Worm (Caenorhabditis elegans) whole organism, midembryonic: ENCODE measurements around the gene col-73.
"Not testable (repeated sequence)": the region's sequence is repeated elsewhere in the genome, so short reads cannot be mapped to it uniquely, and the experiment has no call there.

Experiments used
- T22C8.4 ChIP-seq: fragments of 200-800 bp; sonication (Bioruptor generic); IDR thresholded peaks from 2 replicates; pipeline ENCODE4 v1.3.6; 2022; ENCODE audit warnings: missing genetic modification characterization, missing compliant biosample characterization
- cog-1 ChIP-seq: sonication (generic microtip); optimal IDR thresholded peaks from 2 replicates; lab custom pipeline; 2016; ENCODE audit warnings: missing genetic modification characterization, missing compliant biosample characterization
- flt-1 ChIP-seq: fragments of 200-800 bp; sonication (Bioruptor generic); IDR thresholded peaks from 2 replicates; pipeline ENCODE4 v1.3.6; 2022; ENCODE audit warnings: missing genetic modification characterization, missing compliant biosample characterization
- klf-2 ChIP-seq: fragments of 200-800 bp; sonication (Bioruptor generic); conservative IDR thresholded peaks from 2 replicates; pipeline ENCODE4 v1.3.6; 2022; ENCODE audit warnings: missing genetic modification reagents, missing genetic modification characterization, missing compliant biosample characterization
- med-1 ChIP-seq: sonication (generic microtip); optimal IDR thresholded peaks from 2 replicates; lab custom pipeline; 2017; ENCODE audit warnings: missing genetic modification characterization, mild to moderate bottlenecking, missing compliant biosample characterization, antibody characterized with exemption, missing genetic modification reagents; ENCODE audit not compliant: insufficient read depth
- ref-1 ChIP-seq: fragments of 200-800 bp; sonication (Bioruptor generic); conservative IDR thresholded peaks from 2 replicates; pipeline ENCODE4 v1.3.6; 2022; ENCODE audit warnings: missing genetic modification reagents, missing genetic modification characterization, missing compliant biosample characterization
- tab-1 ChIP-seq: fragments of 200-800 bp; sonication (Bioruptor generic); IDR thresholded peaks from 2 replicates; pipeline ENCODE4 v1.3.6; 2022; ENCODE audit warnings: missing genetic modification characterization, missing compliant biosample characterization
- ztf-23 ChIP-seq: fragments of 200-800 bp; sonication (Bioruptor generic); IDR thresholded peaks from 2 replicates; pipeline ENCODE4 v1.3.6; 2022; ENCODE audit warnings: missing genetic modification reagents, missing genetic modification characterization, missing compliant biosample characterization
- ztf-29 ChIP-seq: fragments of 200-800 bp; sonication (Bioruptor generic); IDR thresholded peaks from 2 replicates; pipeline ENCODE4 v1.3.6; 2022; ENCODE audit warnings: missing genetic modification reagents, missing genetic modification characterization, missing compliant biosample characterization

Gene col-73

ce11 chrII:4855489-4855888, 17.4 kb downstream of the col-73 start:
- TF ChIP-seq flt-1 (GFP tag; lab: Robert Waterston, UW): no peak
- TF ChIP-seq cog-1 (tag; lab: Kevin White, UChicago): no peak
- no peak for TF ChIP-seq tab-1 (GFP tag; lab: Robert Waterston, UW)

- no peak for TF ChIP-seq ref-1 (GFP tag; lab: Robert Waterston, UW)
- no peak for TF ChIP-seq flt-1 (GFP tag; lab: Robert Waterston, UW)
- no peak for TF ChIP-seq med-1 (GFP tag; lab: Kevin White, UChicago)
- no peak for TF ChIP-seq cog-1 (tag; lab: Kevin White, UChicago)
- TF ChIP-seq ztf-23 (GFP tag; lab: Robert Waterston, UW): no peak
- TF ChIP-seq ztf-29: no peak
- no peak for TF ChIP-seq tab-1 (GFP tag; lab: Robert Waterston, UW)
- no peak for TF ChIP-seq klf-2 (GFP tag; lab: Robert Waterston, UW)
- TF ChIP-seq T22C8.4: no peak
Measured at ce11 chrII:4854761-4855160, 18.2 kb downstream of the col-73 start.

ce11 chrII:4851594-4852106, 21.3 kb downstream of the col-73 start, which contains the start of gene dnj-9:
dnj-9 (plus strand) TSS chrII:4852056.
- TF ChIP-seq flt-1 (GFP tag; lab: Robert Waterston, UW): peak; percentile 65; the same call in 1 of the 2 replicates
- TF ChIP-seq klf-2 (GFP tag; lab: Robert Waterston, UW): no peak; the same call in 1 of the 2 replicates
- no peak for TF ChIP-seq ztf-29
- TF ChIP-seq med-1 (GFP tag; lab: Kevin White, UChicago): peak; percentile 59
- peak; percentile 79 for TF ChIP-seq ztf-23 (GFP tag; lab: Robert Waterston, UW)
- TF ChIP-seq T22C8.4: peak; percentile 53; the same call in 1 of the 2 replicates
- TF ChIP-seq tab-1 (GFP tag; lab: Robert Waterston, UW): peak; percentile 22; the same call in 1 of the 2 replicates
- no peak for TF ChIP-seq ref-1 (GFP tag; lab: Robert Waterston, UW)
- TF ChIP-seq cog-1 (tag; lab: Kevin White, UChicago): peak; percentile 54

ce11 chrII:4849885-4850284, 23.0 kb downstream of the col-73 start, which contains the start of gene T23B7.3:
T23B7.3 (plus strand) TSS chrII:4850185.
- no peak for TF ChIP-seq tab-1 (GFP tag; lab: Robert Waterston, UW)
- TF ChIP-seq flt-1 (GFP tag; lab: Robert Waterston, UW): no peak
- TF ChIP-seq ztf-29: no peak
- no peak for TF ChIP-seq med-1 (GFP tag; lab: Kevin White, UChicago)
- no peak for TF ChIP-seq ztf-23 (GFP tag; lab: Robert Waterston, UW)
- no peak for TF ChIP-seq cog-1 (tag; lab: Kevin White, UChicago)
- no peak for TF ChIP-seq klf-2 (GFP tag; lab: Robert Waterston, UW)
- TF ChIP-seq ref-1 (GFP tag; lab: Robert Waterston, UW): no peak
- TF ChIP-seq T22C8.4: no peak

ce11 chrII:4842143-4842658, 30.7 kb downstream of the col-73 start, which contains the start of the genes T23B7.2 and nspd-4:
T23B7.2 (minus strand) TSS chrII:4842243.
nspd-4 (plus strand) TSS chrII:4842608.
- not testable (repeated sequence) for TF ChIP-seq cog-1 (tag; lab: Kevin White, UChicago); tab-1 (GFP tag; lab: Robert Waterston, UW); med-1 (GFP tag; lab: Kevin White, UChicago)

ce11 chrII:4837659-4838058, 35.3 kb downstream of the col-73 start, which contains the start of gene C33F10.12:
C33F10.12 (minus strand) TSS chrII:4837759.
- TF ChIP-seq ztf-29 (no peak), ztf-23 (GFP tag; lab: Robert Waterston, UW) (no peak)

ce11 chrII:4834761-4835160, 38.2 kb downstream of the col-73 start, which contains the start of the genes C33F10.11 and C33F10.1:
C33F10.11 (minus strand) TSS chrII:4834861.
C33F10.1 (plus strand) TSS chrII:4835023.
- TF ChIP-seq T22C8.4 (no peak), tab-1 (GFP tag; lab: Robert Waterston, UW) (no peak), klf-2 (GFP tag; lab: Robert Waterston, UW) (no peak), med-1 (GFP tag; lab: Kevin White, UChicago) (no peak), ztf-23 (GFP tag; lab: Robert Waterston, UW) (no peak), ztf-29 (no peak), ref-1 (GFP tag; lab: Robert Waterston, UW) (no peak), cog-1 (tag; lab: Kevin White, UChicago) (no peak), flt-1 (GFP tag; lab: Robert Waterston, UW) (no peak)

ce11 chrII:4827734-4828609, 45.0 kb downstream of the col-73 start, which contains the start of the genes fbxb-88 and tbck-1:
fbxb-88 (minus strand) TSS chrII:4827884.
tbck-1 (plus strand) TSS chrII:4828559.
- TF ChIP-seq flt-1 (GFP tag; lab: Robert Waterston, UW): no peak
- no peak for TF ChIP-seq ztf-23 (GFP tag; lab: Robert Waterston, UW)
- TF ChIP-seq klf-2 (GFP tag; lab: Robert Waterston, UW): no peak
- no peak for TF ChIP-seq ref-1 (GFP tag; lab: Robert Waterston, UW)
- no peak for TF ChIP-seq ztf-29
- no peak for TF ChIP-seq cog-1 (tag; lab: Kevin White, UChicago)
- no peak for TF ChIP-seq T22C8.4
- no peak for TF ChIP-seq tab-1 (GFP tag; lab: Robert Waterston, UW)
- no peak for TF ChIP-seq med-1 (GFP tag; lab: Kevin White, UChicago)

ce11 chrII:4825133-4825532, 47.8 kb downstream of the col-73 start, which contains the start of the genes C33F10.8 and msp-40:
C33F10.8 (minus strand) TSS chrII:4825233.
msp-40 (plus strand) TSS chrII:4825414.
- not testable (repeated sequence) for TF ChIP-seq med-1 (GFP tag; lab: Kevin White, UChicago); cog-1 (tag; lab: Kevin White, UChicago); ztf-23 (GFP tag; lab: Robert Waterston, UW)
